Worm (Caenorhabditis elegans): ENCODE data around the gene fbxa-7.

DNA sequence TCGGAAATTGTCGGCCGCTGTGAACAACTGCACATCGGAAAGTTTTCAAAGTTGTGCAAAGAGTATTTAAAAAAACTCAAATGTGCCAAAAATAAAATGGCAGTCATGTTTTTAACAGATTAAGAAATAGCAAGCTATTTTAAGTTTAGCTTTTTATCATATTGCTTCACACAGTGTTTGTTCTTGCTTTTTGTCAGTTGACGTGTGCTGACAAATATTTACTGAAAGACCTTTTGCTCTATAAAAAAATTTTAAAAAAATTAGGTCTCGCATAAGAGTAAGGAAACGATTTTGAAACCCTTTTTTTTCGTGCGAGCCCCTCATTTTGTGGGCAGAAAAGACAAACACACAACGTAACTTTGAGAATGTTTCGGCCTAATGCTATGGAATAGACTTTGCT, 4.3 kb upstream of the fbxa-7 start, which contains the start of gene fbxa-71:
- TF ChIP-seq nhr-76 (tag; optimal IDR thresholded peaks at IDR 0.05) (no peak), sea-2 (GFP tag; optimal IDR thresholded peaks at IDR 0.05) (no peak), aly-2 (tag; optimal IDR thresholded peaks at IDR 0.05) (no peak), nhr-237 (tag; optimal IDR thresholded peaks at IDR 0.05) (no peak), ztf-4 (tag; optimal IDR thresholded peaks at IDR 0.05) (no peak), ztf-11 (tag; optimal IDR thresholded peaks at IDR 0.05) (no peak), tbx-2 (tag; optimal IDR thresholded peaks at IDR 0.05) (no peak), unc-62 (GFP tag; optimal IDR thresholded peaks at IDR 0.05) (no peak), nfya-1 (tag; optimal IDR thresholded peaks at IDR 0.05; ENCODE audit: insufficient read depth) (no peak)
